Fruit fly (Drosophila melanogaster): ENCODE results near the gene CG5342.

The CG5342 gene

dm6 chr3R:11557492-11557965 lies 21.1 kb upstream of the CG5342 start, which contains the start of gene CG10898 (continued):
- TF ChIP-seq CG17612 (GFP tag; IDR thresholded peaks at IDR 0.05) (peak; percentile 74), chif (GFP tag; optimal IDR thresholded peaks at IDR 0.05) (peak; percentile 80 to 89), CG6813 (GFP tag; optimal IDR thresholded peaks at IDR 0.05) (peak; percentile 55), repo (GFP tag; optimal IDR thresholded peaks at IDR 0.05) (peak; percentile 86), gfzf (GFP tag; optimal IDR thresholded peaks at IDR 0.05) (peak; percentile 77), CG9215 (GFP tag; IDR thresholded peaks at IDR 0.05) (peak; percentile 76), CG6254 (GFP tag; optimal IDR thresholded peaks at IDR 0.05) (peak; percentile 60), CG10462 (GFP tag; optimal IDR thresholded peaks at IDR 0.05) (peak; percentile 77), pfk (GFP tag; optimal IDR thresholded peaks at IDR 0.05) (no peak), psq (GFP tag; optimal IDR thresholded peaks at IDR 0.05) (peak; percentile 34), ttk (GFP tag; IDR thresholded peaks at IDR 0.05) (peak; percentile 82), dpn (GFP tag; optimal IDR thresholded peaks at IDR 0.05) (peak; percentile 87 to 89), sisA (GFP tag; IDR thresholded peaks at IDR 0.05) (peak; percentile 87), CG8359 (GFP tag; optimal IDR thresholded peaks at IDR 0.05; ENCODE audit: borderline replicate concordance) (no peak), CG3847 (GFP tag; IDR thresholded peaks at IDR 0.05) (peak; percentile 92), CG7357 (GFP tag; IDR thresholded peaks at IDR 0.05) (peak; percentile 81), pan (optimal IDR thresholded peaks at IDR 0.05) (no peak), pan (GFP tag; optimal IDR thresholded peaks at IDR 0.05 in 1 of 2, IDR thresholded peaks at IDR 0.05 in 1 of 2) (peak in 1 of 2 experiments; percentile 91), HLH54F (GFP tag; optimal IDR thresholded peaks at IDR 0.05) (peak; percentile 82), Xbp1 (GFP tag; optimal IDR thresholded peaks at IDR 0.05) (peak; percentile 92), vfl (GFP tag; optimal IDR thresholded peaks at IDR 0.05) (peak; percentile 68), dysf (GFP tag; IDR thresholded peaks at IDR 0.05) (peak; percentile 84), CG3065 (GFP tag; optimal IDR thresholded peaks at IDR 0.05) (peak; percentile 76), PHDP (tag; optimal IDR thresholded peaks at IDR 0.05) (peak; percentile 84), Gsc (GFP tag; IDR thresholded peaks at IDR 0.05) (peak; percentile 42; the same call in 1 of the 2 replicates), ind (GFP tag; optimal IDR thresholded peaks at IDR 0.05) (peak; percentile 89), tin (GFP tag; optimal IDR thresholded peaks at IDR 0.05) (peak; percentile 85), CG14860 (GFP tag; IDR thresholded peaks at IDR 0.05; ENCODE audit: partially characterized antibody) (no peak), Rx (GFP tag; IDR thresholded peaks at IDR 0.05) (peak; percentile 83), sens (GFP tag) (peak; percentile 92), Atf6 (GFP tag; IDR thresholded peaks at IDR 0.05) (peak; percentile 87), CG6765 (GFP tag; optimal IDR thresholded peaks at IDR 0.05) (peak; percentile 48), knrl (GFP tag; IDR thresholded peaks at IDR 0.05; ENCODE audit: partially characterized antibody) (peak; percentile 52; the same call in 2 of the 3 replicates), CG17328 (GFP tag; IDR thresholded peaks at IDR 0.05) (peak; percentile 75), tna (GFP tag; IDR thresholded peaks at IDR 0.05; ENCODE audit: partially characterized antibody) (no peak), Trl (optimal IDR thresholded peaks at IDR 0.05) (no peak), Trl (GFP tag; optimal IDR thresholded peaks at IDR 0.05) (peak; percentile 91), CG31365 (tag; optimal IDR thresholded peaks at IDR 0.05) (peak; percentile 9), Nf-YA (GFP tag; IDR thresholded peaks at IDR 0.05) (no peak), CG10147 (GFP tag; optimal IDR thresholded peaks at IDR 0.05) (peak; percentile 66), yki (optimal IDR thresholded peaks at IDR 0.05) (no peak), pzg (GFP tag; optimal IDR thresholded peaks at IDR 0.05) (peak; percentile 81), H2.0 (GFP tag; IDR thresholded peaks at IDR 0.05) (peak; percentile 88), HmgZ (tag; optimal IDR thresholded peaks at IDR 0.05) (peak; percentile 89), CG7556 (GFP tag; optimal IDR thresholded peaks at IDR 0.05) (peak; percentile 60), Hr3 (GFP tag; optimal IDR thresholded peaks at IDR 0.05) (peak; percentile 82), E2f1 (GFP tag; IDR thresholded peaks at IDR 0.05) (peak; percentile 87), Hey (tag; optimal IDR thresholded peaks at IDR 0.05) (no peak), cg (GFP tag; optimal IDR thresholded peaks at IDR 0.05) (no peak), CG9797 (GFP tag; optimal IDR thresholded peaks at IDR 0.05) (peak; percentile 81), bigmax (GFP tag; optimal IDR thresholded peaks at IDR 0.05) (no peak), oc (tag; optimal IDR thresholded peaks at IDR 0.05) (peak; percentile 50)

Measured in whole organism, embryonic.